Worm (Caenorhabditis elegans) whole organism, young adult: ENCODE measurements around the gene M110.9.

Experiments
- efl-1 ChIP-seq: fragments of 150-350 bp; optimal IDR thresholded peaks from 2 replicates; lab custom pipeline; 2014; ENCODE audit warnings: missing biosample characterization, missing genetic modification reagents, missing genetic modification characterization
- hsf-1 ChIP-seq: fragments of 200-800 bp; sonication (Bioruptor generic); IDR thresholded peaks from 2 replicates; pipeline ENCODE4 v1.3.6; 2022; ENCODE audit warnings: missing genetic modification reagents, missing genetic modification characterization, missing compliant biosample characterization
- pha-4 ChIP-seq: fragments of 150-350 bp; sonication (generic microtip); optimal IDR thresholded peaks from 2 replicates; lab custom pipeline; 2014; ENCODE audit warnings: missing biosample characterization, missing genetic modification reagents, missing genetic modification characterization
- snpc-1.3 ChIP-seq: sonication (generic microtip); optimal IDR thresholded peaks from 2 replicates; lab custom pipeline; 2017; ENCODE audit warnings: missing genetic modification characterization, mild to moderate bottlenecking, missing compliant biosample characterization, antibody characterized with exemption, moderate library complexity, missing genotype, missing genetic modification reagents; ENCODE audit not compliant: insufficient read depth
- tlf-1 ChIP-seq: fragments of 200-800 bp; sonication (Bioruptor generic); optimal IDR thresholded peaks from 2 replicates; lab custom pipeline; 2018; ENCODE audit warnings: mild to moderate bottlenecking, missing genetic modification characterization, missing compliant biosample characterization

DNA sequence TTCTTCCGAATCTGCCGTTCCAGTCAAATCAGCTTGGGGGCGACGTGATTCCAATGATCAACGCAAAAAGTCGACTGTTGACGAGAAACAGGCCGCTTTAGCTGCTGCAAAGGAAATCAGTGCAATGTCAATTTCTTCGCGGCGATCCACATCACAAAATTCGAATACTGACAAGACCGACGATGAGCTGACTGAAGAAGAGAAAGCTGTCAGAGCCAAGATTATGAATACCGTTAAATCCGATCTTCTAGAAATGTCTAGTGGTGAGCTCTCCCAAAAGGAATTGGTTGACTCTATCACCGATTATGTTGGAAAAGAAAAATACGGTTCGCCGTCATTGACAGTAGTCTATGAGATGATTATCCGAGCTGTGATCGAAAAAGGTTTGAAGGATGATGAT is 10.8 kb upstream of the M110.9 start:
- TF ChIP-seq hsf-1 (no peak), tlf-1 (GFP tag; lab: Kevin White, UChicago) (no peak), efl-1 (GFP tag; lab: Kevin White, UChicago) (no peak), snpc-1.3 (tag; lab: Kevin White, UChicago) (no peak), pha-4 (tag; lab: Kevin White, UChicago) (no peak)
